Fruit fly (Drosophila melanogaster) whole organism, embryonic: ENCODE results near the gene Rh4.

Experiments
- Asciz ChIP-seq: fragments of 200-800 bp; sonication (Bioruptor generic); optimal IDR thresholded peaks from 2 replicates; lab custom pipeline; 2017; ENCODE audit warnings: missing biosample characterization, mild to moderate bottlenecking, missing genetic modification characterization, missing genetic modification reagents
- BEAF-32 ChIP-seq: fragments of 200-800 bp; sonication (Bioruptor generic); optimal IDR thresholded peaks from 3 replicates; lab custom pipeline; 2017; ENCODE audit warnings: missing biosample characterization, missing genetic modification characterization, mild to moderate bottlenecking, moderate library complexity, missing genetic modification reagents
- CG10267 ChIP-seq: fragments of 200-800 bp; sonication (Bioruptor generic); optimal IDR thresholded peaks from 2 replicates; lab custom pipeline; 2018; ENCODE audit warnings: missing biosample characterization, mild to moderate bottlenecking, missing genetic modification characterization, moderate library complexity
- CG10959 ChIP-seq: fragments of 200-800 bp; sonication (Bioruptor generic); IDR thresholded peaks from 2 replicates; pipeline ENCODE4 v1.3.6; 2022; ENCODE audit warnings: missing biosample characterization, missing genetic modification characterization
- CG11093 ChIP-seq: fragments of 200-800 bp; sonication (Bioruptor generic); IDR thresholded peaks from 3 replicates; pipeline ENCODE4 v1.3.6; 2022; ENCODE audit warnings: missing biosample characterization, missing genetic modification characterization
- CG11398 ChIP-seq: fragments of 200-800 bp; sonication (Bioruptor generic); optimal IDR thresholded peaks from 2 replicates; lab custom pipeline; 2016; ENCODE audit warnings: missing biosample characterization, missing genetic modification characterization
- CG12391 ChIP-seq: fragments of 200-800 bp; sonication (Bioruptor generic); optimal IDR thresholded peaks from 3 replicates; lab custom pipeline; 2018; ENCODE audit warnings: missing biosample characterization, mild to moderate bottlenecking, missing genetic modification characterization, moderate library complexity
- CG12659 ChIP-seq: fragments of 200-800 bp; sonication (Bioruptor generic); optimal IDR thresholded peaks from 3 replicates; lab custom pipeline; 2017; ENCODE audit warnings: mild to moderate bottlenecking, missing biosample characterization, missing genetic modification reagents, missing genetic modification characterization
- CG13296 ChIP-seq: fragments of 200-800 bp; sonication (Bioruptor generic); optimal IDR thresholded peaks from 3 replicates; lab custom pipeline; 2018; ENCODE audit warnings: missing biosample characterization, mild to moderate bottlenecking, missing genetic modification characterization
- CG1603 ChIP-seq: fragments of 200-800 bp; sonication (Bioruptor generic); optimal IDR thresholded peaks from 2 replicates; lab custom pipeline; 2019; ENCODE audit warnings: missing biosample characterization, mild to moderate bottlenecking, missing genetic modification characterization, moderate library complexity
- CG17359 ChIP-seq: fragments of 200-800 bp; sonication (Bioruptor generic); optimal IDR thresholded peaks from 3 replicates; lab custom pipeline; 2018; ENCODE audit warnings: missing biosample characterization, mild to moderate bottlenecking, missing genetic modification characterization, moderate library complexity
- CG2129 ChIP-seq: fragments of 200-800 bp; sonication (Bioruptor generic); IDR thresholded peaks from 2 replicates; pipeline ENCODE4 v1.3.6; 2022; ENCODE audit warnings: missing biosample characterization, missing genetic modification characterization; ENCODE audit not compliant: partially characterized antibody
- CG31441 ChIP-seq: fragments of 200-800 bp; sonication (Bioruptor generic); IDR thresholded peaks from 2 replicates; pipeline ENCODE4 v1.3.6; 2022; ENCODE audit warnings: missing biosample characterization, missing genetic modification characterization
- CG3163 ChIP-seq: fragments of 200-800 bp; sonication (Bioruptor generic); optimal IDR thresholded peaks from 3 replicates; lab custom pipeline; 2016; ENCODE audit warnings: missing biosample characterization, missing genetic modification characterization
- CG32767 ChIP-seq: fragments of 200-800 bp; sonication (Bioruptor generic); IDR thresholded peaks from 2 replicates; pipeline ENCODE4 v1.3.6; 2022; ENCODE audit warnings: missing biosample characterization, missing genetic modification characterization
- CG34376 ChIP-seq: fragments of 200-800 bp; sonication (Bioruptor generic); optimal IDR thresholded peaks from 2 replicates; lab custom pipeline; 2018; ENCODE audit warnings: missing biosample characterization, mild to moderate bottlenecking, missing genetic modification characterization
- CG42726 ChIP-seq: fragments of 200-800 bp; sonication (Bioruptor generic); IDR thresholded peaks from 2 replicates; pipeline ENCODE4 v1.3.6; 2022; ENCODE audit warnings: missing biosample characterization, missing genetic modification characterization; ENCODE audit not compliant: partially characterized antibody
- CG4328 ChIP-seq: fragments of 200-800 bp; sonication (Bioruptor generic); optimal IDR thresholded peaks from 3 replicates; lab custom pipeline; 2017; ENCODE audit warnings: missing biosample characterization, missing genetic modification reagents, missing genetic modification characterization
- CG5180 ChIP-seq: fragments of 200-800 bp; sonication (Bioruptor generic); optimal IDR thresholded peaks from 3 replicates; lab custom pipeline; 2017; ENCODE audit warnings: missing biosample characterization, missing genetic modification characterization, mild to moderate bottlenecking, moderate library complexity, missing genetic modification reagents
- CG5953 ChIP-seq: fragments of 200-800 bp; sonication (Bioruptor generic); IDR thresholded peaks from 2 replicates; pipeline ENCODE4 v1.3.6; 2022; ENCODE audit warnings: missing biosample characterization, missing genetic modification characterization
- CG6689 ChIP-seq: fragments of 200-800 bp; sonication (Bioruptor generic); IDR thresholded peaks from 2 replicates; pipeline ENCODE4 v1.3.6; 2022; ENCODE audit warnings: missing biosample characterization, missing genetic modification characterization
- CG8388 ChIP-seq: fragments of 200-800 bp; sonication (Bioruptor generic); optimal IDR thresholded peaks from 2 replicates; lab custom pipeline; 2019; ENCODE audit warnings: missing biosample characterization, mild to moderate bottlenecking, missing genetic modification characterization, moderate library complexity
- CkIIα-i1 ChIP-seq: fragments of 200-800 bp; sonication (Bioruptor generic); IDR thresholded peaks from 2 replicates; pipeline ENCODE4 v1.3.6; 2022; ENCODE audit warnings: missing biosample characterization, missing genetic modification characterization
- CoRest ChIP-seq: fragments of 200-800 bp; sonication (Bioruptor generic); optimal IDR thresholded peaks from 3 replicates; lab custom pipeline; 2018; ENCODE audit warnings: missing biosample characterization, mild to moderate bottlenecking, missing genetic modification characterization, moderate library complexity
- D19B ChIP-seq: fragments of 200-800 bp; sonication (Bioruptor generic); optimal IDR thresholded peaks from 2 replicates; lab custom pipeline; 2017; ENCODE audit warnings: missing biosample characterization, mild to moderate bottlenecking, missing genetic modification characterization
- Dek ChIP-seq: fragments of 200-800 bp; sonication (Bioruptor generic); optimal IDR thresholded peaks from 3 replicates; lab custom pipeline; 2019; ENCODE audit warnings: missing biosample characterization, mild to moderate bottlenecking, missing genetic modification characterization, moderate library complexity
- MBD-R2 ChIP-seq: fragments of 200-800 bp; sonication (Bioruptor generic); IDR thresholded peaks from 2 replicates; pipeline ENCODE4 v1.3.6; 2022; ENCODE audit warnings: missing biosample characterization, missing genetic modification characterization
- MESR4 ChIP-seq: fragments of 200-800 bp; sonication (Bioruptor generic); optimal IDR thresholded peaks from 2 replicates; lab custom pipeline; 2018; ENCODE audit warnings: missing biosample characterization, mild to moderate bottlenecking, missing genetic modification characterization, moderate library complexity
- Neu2 ChIP-seq: fragments of 200-800 bp; sonication (Bioruptor generic); optimal IDR thresholded peaks from 3 replicates; lab custom pipeline; 2016; ENCODE audit warnings: missing biosample characterization, missing genetic modification characterization, borderline replicate concordance
- Optix ChIP-seq: fragments of 200-800 bp; sonication (Bioruptor generic); IDR thresholded peaks from 3 replicates; pipeline ENCODE4 v1.3.6; 2022; ENCODE audit warnings: missing biosample characterization, missing genetic modification characterization
- PHDP ChIP-seq: fragments of 200-800 bp; sonication (Bioruptor generic); optimal IDR thresholded peaks from 3 replicates; lab custom pipeline; 2018; ENCODE audit warnings: missing biosample characterization, mild to moderate bottlenecking, missing genetic modification characterization, moderate library complexity
- abd-A ChIP-seq: fragments of 200-800 bp; sonication (Bioruptor generic); optimal IDR thresholded peaks from 3 replicates; lab custom pipeline; 2019; ENCODE audit warnings: missing biosample characterization, mild to moderate bottlenecking, missing genetic modification characterization, moderate library complexity
- aop ChIP-seq: fragments of 200-800 bp; sonication (Bioruptor generic); IDR thresholded peaks from 2 replicates; pipeline ENCODE4 v1.3.6; 2022; ENCODE audit warnings: missing biosample characterization, missing genetic modification characterization
- ato ChIP-seq: fragments of 200-800 bp; sonication (Bioruptor generic); IDR thresholded peaks from 2 replicates; pipeline ENCODE4 v1.3.6; 2022; ENCODE audit warnings: missing biosample characterization, missing genetic modification characterization; ENCODE audit not compliant: partially characterized antibody
- az2 ChIP-seq: fragments of 200-800 bp; sonication (Bioruptor generic); optimal IDR thresholded peaks from 3 replicates; lab custom pipeline; 2016; ENCODE audit warnings: missing biosample characterization, missing genetic modification characterization
- bab2 ChIP-seq: fragments of 200-800 bp; sonication (Bioruptor generic); optimal IDR thresholded peaks from 2 replicates; lab custom pipeline; 2016; ENCODE audit warnings: missing biosample characterization, missing genetic modification characterization
- emc ChIP-seq: fragments of 200-800 bp; sonication (Bioruptor generic); optimal IDR thresholded peaks from 2 replicates; lab custom pipeline; 2016; ENCODE audit warnings: missing biosample characterization, missing genetic modification characterization
- fd3F ChIP-seq: fragments of 200-800 bp; sonication (Bioruptor generic); optimal IDR thresholded peaks from 2 replicates; lab custom pipeline; 2018; ENCODE audit warnings: missing biosample characterization, mild to moderate bottlenecking, missing genetic modification characterization, moderate library complexity
- ftz-f1 ChIP-seq: fragments of 200-800 bp; sonication (Bioruptor generic); optimal IDR thresholded peaks from 2 replicates; lab custom pipeline; 2016; ENCODE audit warnings: missing biosample characterization, missing genetic modification characterization
- gce ChIP-seq: fragments of 200-800 bp; sonication (Bioruptor generic); IDR thresholded peaks from 3 replicates; pipeline ENCODE4 v1.3.6; 2022; ENCODE audit warnings: missing biosample characterization, missing genetic modification characterization
- lbe ChIP-seq: fragments of 200-800 bp; sonication (Bioruptor generic); optimal IDR thresholded peaks from 2 replicates; lab custom pipeline; 2016; ENCODE audit warnings: missing biosample characterization, mild to moderate bottlenecking, missing genetic modification characterization
- mam ChIP-seq: fragments of 200-800 bp; sonication (Bioruptor generic); optimal IDR thresholded peaks from 3 replicates; lab custom pipeline; 2016; ENCODE audit warnings: missing biosample characterization, missing genetic modification characterization
- nau ChIP-seq: fragments of 200-800 bp; sonication (Bioruptor generic); optimal IDR thresholded peaks from 3 replicates; lab custom pipeline; 2017; ENCODE audit warnings: missing biosample characterization, mild to moderate bottlenecking, missing genetic modification characterization, missing genetic modification reagents
- odd ChIP-seq: fragments of 200-800 bp; sonication (Bioruptor generic); optimal IDR thresholded peaks from 2 replicates; lab custom pipeline; 2017; ENCODE audit warnings: missing biosample characterization, mild to moderate bottlenecking, missing genetic modification characterization
- pnt ChIP-seq: fragments of 200-800 bp; sonication (Bioruptor generic); optimal IDR thresholded peaks from 3 replicates; lab custom pipeline; 2016; ENCODE audit warnings: missing biosample characterization, missing genetic modification characterization
- pum ChIP-seq: fragments of 200-800 bp; sonication (Bioruptor generic); optimal IDR thresholded peaks from 2 replicates; lab custom pipeline; 2016; ENCODE audit warnings: missing biosample characterization, missing genetic modification characterization
- sima ChIP-seq: fragments of 200-800 bp; sonication (Bioruptor generic); optimal IDR thresholded peaks from 2 replicates; lab custom pipeline; 2016; ENCODE audit warnings: missing biosample characterization, missing genetic modification characterization
- sisA ChIP-seq: fragments of 200-800 bp; sonication (Bioruptor generic); IDR thresholded peaks from 2 replicates; pipeline ENCODE4 v1.3.6; 2022; ENCODE audit warnings: missing biosample characterization, missing genetic modification characterization
- stwl ChIP-seq: fragments of 200-800 bp; sonication (Bioruptor generic); optimal IDR thresholded peaks from 3 replicates; lab custom pipeline; 2018; ENCODE audit warnings: missing biosample characterization, mild to moderate bottlenecking, missing genetic modification characterization, moderate library complexity

The Rh4 gene

DNA sequence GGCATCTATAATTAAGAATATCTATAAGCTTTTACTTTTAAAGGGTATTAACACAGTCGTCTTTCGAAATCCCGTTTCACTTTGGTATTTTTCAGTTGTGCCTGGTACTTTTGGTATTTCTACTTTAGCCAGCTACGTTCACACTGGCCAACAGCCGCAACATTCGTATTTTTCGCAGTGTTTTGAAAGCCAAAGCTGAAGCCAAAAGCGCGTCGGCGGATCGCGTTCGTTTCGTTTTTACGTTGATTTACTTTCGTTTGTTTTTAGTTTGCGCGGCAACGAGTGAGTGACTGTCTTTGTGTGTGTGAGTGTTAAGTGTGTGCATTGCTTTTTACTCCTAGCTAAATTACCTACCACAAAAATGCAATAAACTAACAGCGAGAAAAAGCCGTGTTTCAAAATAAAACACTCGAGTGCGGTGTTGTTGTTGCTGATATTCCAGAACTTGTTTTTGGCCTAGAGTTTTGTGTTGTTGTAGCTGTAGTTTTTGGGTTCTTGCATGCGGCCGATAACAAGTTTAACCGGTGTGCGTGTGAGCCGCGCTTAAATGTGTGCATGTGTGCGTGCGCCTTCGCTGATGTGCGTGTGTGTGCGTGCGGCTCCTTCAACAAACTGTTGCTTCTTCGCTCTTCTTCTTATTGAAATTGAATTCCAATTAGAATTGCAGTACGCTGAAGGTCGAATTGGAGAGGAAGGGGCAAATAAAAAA, 3.0 kb upstream of the Rh4 start, which contains the start of gene Lmpt (continued):
- TF ChIP-seq MBD-R2 (GFP tag; lab: Robert Waterston, UW) (peak; percentile 50), stwl (tag; lab: Kevin White, UChicago) (peak; percentile 57), CG5180 (GFP tag; lab: Kevin White, UChicago) (no peak), abd-A (tag; lab: Kevin White, UChicago) (no peak), CkIIα-i1 (GFP tag; lab: Robert Waterston, UW) (no peak), CG13296 (GFP tag; lab: Kevin White, UChicago) (no peak), CG6689 (0 out of 2 replicates have a peak, but pooled peaks have one; percentile 9), az2 (GFP tag; lab: Kevin White, UChicago) (no peak), CG5953 (GFP tag; lab: Robert Waterston, UW) (0 out of 2 replicates have a peak, but pooled peaks have one; percentile 15), emc (GFP tag; lab: Kevin White, UChicago) (no peak), D19B (GFP tag; lab: Kevin White, UChicago) (peak; percentile 80), CG32767 (GFP tag; lab: Robert Waterston, UW) (no peak), Optix (GFP tag; lab: Robert Waterston, UW) (no peak), pnt (no peak), gce (GFP tag; lab: Robert Waterston, UW) (no peak), sisA (GFP tag; lab: Robert Waterston, UW) (no peak), CG8388 (GFP tag; lab: Kevin White, UChicago) (peak; percentile 11), ato (GFP tag; lab: Robert Waterston, UW) (no peak), CG42726 (GFP tag; lab: Robert Waterston, UW) (0 out of 2 replicates have a peak, but pooled peaks have one; percentile 32), CoRest (peak; percentile 5), CG34376 (GFP tag; lab: Kevin White, UChicago) (peak; percentile 18), CG12391 (tag; lab: Kevin White, UChicago) (peak; percentile 49), CG11398 (GFP tag; lab: Kevin White, UChicago) (no peak), CG17359 (tag; lab: Kevin White, UChicago) (no peak), CG4328 (GFP tag; lab: Kevin White, UChicago) (no peak), sima (GFP tag; lab: Kevin White, UChicago) (no peak), CG10959 (GFP tag; lab: Robert Waterston, UW) (no peak), BEAF-32 (GFP tag; lab: Kevin White, UChicago) (peak; percentile 7), aop (GFP tag; lab: Robert Waterston, UW) (no peak), Asciz (no peak), fd3F (GFP tag; lab: Kevin White, UChicago) (no peak), Neu2 (GFP tag; lab: Kevin White, UChicago) (no peak), pum (GFP tag; lab: Kevin White, UChicago) (no peak), CG1603 (tag; lab: Kevin White, UChicago) (peak; percentile 27), odd (GFP tag; lab: Kevin White, UChicago) (no peak), CG12659 (peak; percentile 59), ftz-f1 (GFP tag; lab: Kevin White, UChicago) (peak; percentile 17), bab2 (no peak), lbe (GFP tag; lab: Kevin White, UChicago) (no peak), PHDP (tag; lab: Kevin White, UChicago) (peak; percentile 30), CG31441 (GFP tag; lab: Robert Waterston, UW) (peak; percentile 28; the same call in 1 of the 2 replicates), CG11093 (GFP tag; lab: Robert Waterston, UW) (no peak), MESR4 (no peak), Dek (tag; lab: Kevin White, UChicago) (peak; percentile 39), nau (GFP tag; lab: Kevin White, UChicago) (no peak), mam (GFP tag; lab: Kevin White, UChicago) (no peak), CG2129 (GFP tag; lab: Robert Waterston, UW) (no peak), CG10267 (peak; percentile 13), CG3163 (GFP tag; lab: Kevin White, UChicago) (no peak)
